Worm (Caenorhabditis elegans): Measurements from ENCODE around the gene F36F12.3.

Gene F36F12.3

DNA sequence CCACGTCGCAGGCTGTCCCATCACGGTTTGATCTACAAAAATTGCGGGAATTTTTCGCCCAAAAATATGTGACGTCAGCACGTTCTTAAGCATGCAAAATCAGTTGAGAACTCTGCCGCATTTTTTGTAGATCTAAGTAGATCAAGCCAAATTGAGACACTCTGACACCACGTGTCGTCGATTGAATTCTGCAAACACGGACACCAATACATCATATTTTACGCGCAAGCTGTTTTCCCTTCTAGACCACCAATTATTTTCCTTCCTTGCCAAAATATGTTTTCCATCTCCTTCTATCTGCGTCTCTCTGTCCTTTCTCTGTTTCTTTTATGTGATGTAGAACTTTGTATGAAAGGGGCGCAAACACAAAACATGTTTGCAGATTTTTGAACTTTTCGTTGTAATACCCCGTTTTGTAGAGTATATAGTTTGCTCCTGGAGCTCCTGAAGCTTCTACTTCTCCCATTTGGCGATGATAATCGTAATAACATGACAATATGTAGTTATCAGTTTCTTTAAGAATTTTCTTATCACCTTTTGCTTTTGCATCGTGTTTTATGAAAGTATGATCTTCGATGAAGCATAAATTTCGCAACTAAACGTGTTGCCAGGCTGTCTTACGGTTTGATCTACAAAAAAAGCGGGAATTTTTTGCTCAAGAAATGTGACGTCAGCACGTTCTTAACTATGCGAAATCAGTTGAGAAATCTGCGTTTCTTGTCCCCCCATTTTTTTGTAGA, 29.7 kb upstream of the F36F12.3 start:
- TF ChIP-seq nhr-23 (tag; optimal IDR thresholded peaks at IDR 0.05) (no peak), crh-2 (tag; optimal IDR thresholded peaks at IDR 0.05) (no peak), mab-5 (tag; optimal IDR thresholded peaks at IDR 0.05) (no peak), nhr-129 (tag; optimal IDR thresholded peaks at IDR 0.05) (no peak), egl-27 (tag; optimal IDR thresholded peaks at IDR 0.05) (no peak), ama-1 (optimal IDR thresholded peaks at IDR 0.05) (no peak), unc-39 (tag; optimal IDR thresholded peaks at IDR 0.05) (no peak), sma-9 (GFP tag; optimal IDR thresholded peaks at IDR 0.05) (peak; percentile 23), sma-9 (tag; optimal IDR thresholded peaks at IDR 0.05) (no peak), nhr-12 (tag; optimal IDR thresholded peaks at IDR 0.05) (no peak), nhr-6 (tag; optimal IDR thresholded peaks at IDR 0.05) (no peak), C34F6.9 (tag; optimal IDR thresholded peaks at IDR 0.05) (peak; percentile 5), nhr-77 (tag; optimal IDR thresholded peaks at IDR 0.05) (no peak), lin-13 (GFP tag; optimal IDR thresholded peaks at IDR 0.05) (no peak), gmeb-1 (tag; optimal IDR thresholded peaks at IDR 0.05) (no peak), sma-3 (GFP tag; optimal IDR thresholded peaks at IDR 0.05) (no peak), ZK546.5 (tag; optimal IDR thresholded peaks at IDR 0.05) (no peak), elt-1 (tag; optimal IDR thresholded peaks at IDR 0.05) (no peak), fos-1 (tag; optimal IDR thresholded peaks at IDR 0.05) (peak; percentile 53), mbf-1 (tag; optimal IDR thresholded peaks at IDR 0.05) (no peak), ztf-11 (tag; optimal IDR thresholded peaks at IDR 0.05) (no peak), ztf-4 (tag; optimal IDR thresholded peaks at IDR 0.05) (no peak), nhr-11 (tag; optimal IDR thresholded peaks at IDR 0.05) (no peak), lsy-2 (tag; optimal IDR thresholded peaks at IDR 0.05) (no peak), unc-62 (GFP tag; optimal IDR thresholded peaks at IDR 0.05) (no peak)

DNA sequence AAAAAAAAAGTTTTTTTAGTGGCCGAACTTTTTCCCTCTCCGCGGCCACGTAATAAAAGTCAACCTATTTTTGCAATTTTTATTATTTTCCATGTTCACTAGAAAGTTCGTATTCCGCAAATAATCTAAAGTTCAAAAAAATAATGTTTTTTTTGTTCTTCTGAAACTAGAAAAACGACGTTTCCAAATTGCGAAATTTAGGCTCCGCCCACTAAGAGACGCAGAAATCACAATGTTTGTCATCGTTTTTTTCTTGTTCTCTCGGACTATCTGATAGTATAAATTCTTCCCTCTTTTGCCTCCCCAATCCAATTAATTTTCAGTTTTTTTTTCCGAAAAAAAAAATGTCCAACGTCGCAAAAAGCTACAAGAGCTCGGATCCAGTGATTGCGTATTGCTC, 28.3 kb upstream of the F36F12.3 start, which contains the start of gene comt-3:
TSS of gene comt-3 (plus strand) at position 214 of the 400 bp plus-strand sequence.
- TF ChIP-seq egl-27 (tag; optimal IDR thresholded peaks at IDR 0.05) (no peak), unc-55 (GFP tag; optimal IDR thresholded peaks at IDR 0.05) (peak; percentile 41), skn-1 (tag; optimal IDR thresholded peaks at IDR 0.05) (peak; percentile 58), R02D3.7 (tag; optimal IDR thresholded peaks at IDR 0.05) (no peak)

DNA sequence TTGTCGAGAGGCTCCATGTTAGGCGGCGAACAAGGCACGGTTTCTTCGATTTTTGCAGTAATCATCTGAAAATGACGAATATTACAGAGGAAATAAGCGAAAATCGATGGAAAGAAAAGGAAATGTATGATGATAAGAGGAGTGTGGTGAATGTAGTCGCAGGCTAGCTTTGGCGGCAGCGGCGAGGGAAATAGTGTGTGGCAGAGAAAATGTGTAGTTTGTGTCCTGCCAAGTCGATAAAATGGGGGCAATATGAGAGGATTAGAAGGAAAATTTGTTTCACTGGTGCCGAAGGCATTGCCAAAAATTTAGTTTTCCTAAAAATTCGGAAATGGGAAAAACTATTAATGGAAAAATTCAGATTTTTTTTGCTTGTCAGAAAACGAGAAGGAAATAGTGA, 18.8 kb upstream of the F36F12.3 start, which contains the start of gene nhr-86:
TSS of gene nhr-86 (minus strand) at position 71 of the 400 bp plus-strand sequence.
- TF ChIP-seq ZK546.5 (tag; optimal IDR thresholded peaks at IDR 0.05) (no peak), nhr-129 (tag; optimal IDR thresholded peaks at IDR 0.05) (peak; percentile 28), unc-39 (tag; optimal IDR thresholded peaks at IDR 0.05) (no peak), fos-1 (tag; optimal IDR thresholded peaks at IDR 0.05) (peak; percentile 30), nhr-21 (tag; optimal IDR thresholded peaks at IDR 0.05) (no peak), crh-2 (tag; optimal IDR thresholded peaks at IDR 0.05) (peak; percentile 8), elt-1 (tag; optimal IDR thresholded peaks at IDR 0.05) (no peak), gmeb-1 (tag; optimal IDR thresholded peaks at IDR 0.05) (peak; percentile 2), ama-1 (optimal IDR thresholded peaks at IDR 0.05) (peak; percentile 5), nhr-77 (tag; optimal IDR thresholded peaks at IDR 0.05) (no peak), nhr-6 (tag; optimal IDR thresholded peaks at IDR 0.05) (no peak), F13H6.1 (tag; optimal IDR thresholded peaks at IDR 0.05) (no peak)

DNA sequence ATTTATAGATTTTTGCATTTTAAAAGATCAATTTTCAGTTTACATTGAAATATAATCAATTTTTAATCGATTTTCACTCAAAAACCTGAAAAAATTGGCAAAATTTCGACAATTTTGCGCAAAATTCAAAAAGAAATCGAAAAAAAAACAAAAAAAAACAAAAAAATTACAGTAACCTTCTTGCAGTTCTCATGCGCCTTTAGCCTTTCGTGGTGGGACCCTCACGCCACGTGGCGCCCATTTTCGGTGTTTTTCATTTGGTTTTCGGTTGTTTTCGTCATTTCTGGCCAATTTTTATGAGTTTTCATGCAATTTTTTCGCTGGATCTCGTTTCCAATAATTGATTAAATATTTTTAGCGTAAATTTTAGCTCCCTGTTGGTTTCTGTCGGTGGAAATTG, 18.2 kb upstream of the F36F12.3 start:
- TF ChIP-seq lsy-2 (tag; optimal IDR thresholded peaks at IDR 0.05) (peak in 1 of 2 experiments; percentile 1), nhr-6 (tag; optimal IDR thresholded peaks at IDR 0.05) (no peak), nhr-77 (tag; optimal IDR thresholded peaks at IDR 0.05) (no peak)

DNA sequence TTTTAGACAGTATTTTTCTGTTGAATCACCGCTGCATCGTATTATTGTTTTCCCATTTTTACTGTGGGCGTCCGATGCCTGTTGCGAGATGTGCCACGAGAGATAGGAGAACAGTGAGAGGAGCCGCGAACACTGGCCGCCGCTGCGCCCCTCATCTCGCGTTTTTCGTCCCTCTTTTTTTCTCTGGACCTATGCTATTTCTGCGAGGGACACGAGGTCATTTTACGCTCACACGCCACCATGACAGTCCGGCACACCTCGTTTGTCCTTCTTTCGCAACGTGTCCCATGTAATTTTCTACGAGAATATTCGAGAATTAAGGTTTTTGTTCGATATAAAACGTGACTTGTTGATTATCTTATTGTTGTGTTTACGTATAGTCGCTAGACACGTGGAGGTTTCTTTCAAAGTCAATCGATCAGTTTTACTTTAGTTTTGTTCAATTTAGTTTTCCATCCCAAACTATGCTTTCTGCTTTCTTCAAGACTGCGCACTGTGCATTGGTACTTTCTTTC, 17.6 kb upstream of the F36F12.3 start, which contains the start of gene lbp-9:
TSS of gene lbp-9 (plus strand) at position 465 of the 515 bp plus-strand sequence.
- no peak for TF ChIP-seq lin-11 (tag; optimal IDR thresholded peaks at IDR 0.05)
- TF ChIP-seq C34F6.9 (tag; optimal IDR thresholded peaks at IDR 0.05) = peak; percentile 88
- TF ChIP-seq lin-13 (GFP tag; optimal IDR thresholded peaks at IDR 0.05) = no peak
- TF ChIP-seq crh-2 (tag; optimal IDR thresholded peaks at IDR 0.05) = peak; percentile 83
- TF ChIP-seq ztf-1 (GFP tag; conservative IDR thresholded peaks at IDR 0.05) = no peak
- TF ChIP-seq aly-2 (tag; optimal IDR thresholded peaks at IDR 0.05) = no peak
- peak; percentile 87 for TF ChIP-seq nhr-25 (tag; optimal IDR thresholded peaks at IDR 0.05)
- no peak for TF ChIP-seq ceh-82 (tag; optimal IDR thresholded peaks at IDR 0.05)
- TF ChIP-seq Y55F3AM.14 (GFP tag; optimal IDR thresholded peaks at IDR 0.05) = no peak
- no peak for TF ChIP-seq elt-3 (tag; optimal IDR thresholded peaks at IDR 0.05)
- TF ChIP-seq blmp-1 (tag; optimal IDR thresholded peaks at IDR 0.05; ENCODE audit: insufficient read depth) = peak; percentile 2
- TF ChIP-seq dmd-4 (tag; optimal IDR thresholded peaks at IDR 0.05) = no peak
- TF ChIP-seq ztf-4 (tag; optimal IDR thresholded peaks at IDR 0.05) = peak; percentile 64
- no peak for TF ChIP-seq elt-1 (tag; optimal IDR thresholded peaks at IDR 0.05)
- no peak for TF ChIP-seq nhr-10 (tag; optimal IDR thresholded peaks at IDR 0.05)
- TF ChIP-seq snpc-4 (tag; optimal IDR thresholded peaks at IDR 0.05) = no peak
- peak; percentile 79 for TF ChIP-seq nhr-129 (tag; optimal IDR thresholded peaks at IDR 0.05)
- TF ChIP-seq mab-5 (tag; optimal IDR thresholded peaks at IDR 0.05) = no peak
- peak in 1 of 2 experiments; percentile 59 for TF ChIP-seq lsy-2 (tag; optimal IDR thresholded peaks at IDR 0.05)
- no peak for TF ChIP-seq unc-39 (tag; optimal IDR thresholded peaks at IDR 0.05)
- no peak for TF ChIP-seq R02D3.7 (tag; optimal IDR thresholded peaks at IDR 0.05)
- peak in 1 of 2 experiments; percentile 53 for TF ChIP-seq mdl-1 (tag; optimal IDR thresholded peaks at IDR 0.05)
- no peak for TF ChIP-seq ceh-16 (tag; optimal IDR thresholded peaks at IDR 0.05)
- TF ChIP-seq egl-27 (tag; optimal IDR thresholded peaks at IDR 0.05) = peak; percentile 20
- no peak for TF ChIP-seq ztf-11 (tag; optimal IDR thresholded peaks at IDR 0.05)
